Worm (Caenorhabditis elegans) whole organism, L4 larva: ENCODE results near the gene Y43F8B.12.

Source experiments
- D1046.2 ChIP-seq: fragments of 200-800 bp; sonication (Bioruptor generic); IDR thresholded peaks from 2 replicates; pipeline ENCODE4 v1.3.6; 2022; ENCODE audit warnings: missing genetic modification characterization, missing compliant biosample characterization
- F26F4.8 ChIP-seq: fragments of 200-800 bp; sonication (Bioruptor generic); conservative IDR thresholded peaks from 2 replicates; pipeline ENCODE4 v1.3.6; 2022; ENCODE audit warnings: missing genetic modification characterization, missing compliant biosample characterization
- Y105C5A.15 ChIP-seq: fragments of 200-800 bp; sonication (Bioruptor generic); IDR thresholded peaks from 2 replicates; pipeline ENCODE4 v1.3.6; 2022; ENCODE audit warnings: missing genetic modification characterization, missing compliant biosample characterization
- Y48G9A.11 ChIP-seq: fragments of 200-800 bp; sonication (Bioruptor generic); IDR thresholded peaks from 2 replicates; pipeline ENCODE4 v1.3.6; 2022; ENCODE audit warnings: missing genetic modification reagents, missing genetic modification characterization, missing compliant biosample characterization
- Y5F2A.4 ChIP-seq: fragments of 200-800 bp; sonication (Bioruptor generic); optimal IDR thresholded peaks from 2 replicates; lab custom pipeline; 2018; ENCODE audit warnings: mild to moderate bottlenecking, missing genetic modification characterization, missing compliant biosample characterization
- Y75B8A.6 ChIP-seq: fragments of 200-800 bp; sonication (Bioruptor generic); IDR thresholded peaks from 2 replicates; pipeline ENCODE4 v1.3.6; 2022; ENCODE audit warnings: missing genetic modification reagents, missing genetic modification characterization, missing compliant biosample characterization
- aha-1 ChIP-seq: fragments of 150-350 bp; peaks from one replicate; lab custom pipeline; 2014; ENCODE audit warnings: missing biosample characterization, missing genetic modification characterization
- ceh-28 ChIP-seq: fragments of 150-350 bp; optimal IDR thresholded peaks from 2 replicates; lab custom pipeline; 2014; ENCODE audit warnings: missing biosample characterization, missing genetic modification reagents, missing genetic modification characterization
- cey-2 ChIP-seq: sonication (generic microtip); optimal IDR thresholded peaks from 3 replicates; lab custom pipeline; 2017; ENCODE audit warnings: missing genetic modification characterization, mild to moderate bottlenecking, missing compliant biosample characterization, antibody characterized with exemption, borderline replicate concordance; ENCODE audit not compliant: insufficient read depth
- daf-12 ChIP-seq: fragments of 150-350 bp; optimal IDR thresholded peaks from 2 replicates; lab custom pipeline; 2014; ENCODE audit warnings: missing biosample characterization, missing genetic modification reagents, missing genetic modification characterization
- daf-19 ChIP-seq: fragments of 200-800 bp; sonication (Bioruptor generic); conservative IDR thresholded peaks from 2 replicates; pipeline ENCODE4 v1.3.6; 2022; ENCODE audit warnings: missing genetic modification characterization, missing compliant biosample characterization
- duxl-1 ChIP-seq: sonication (generic microtip); optimal IDR thresholded peaks from 2 replicates; lab custom pipeline; 2016; ENCODE audit warnings: mild to moderate bottlenecking, missing genetic modification characterization, moderate library complexity, missing compliant biosample characterization; ENCODE audit not compliant: poor library complexity
- fos-1 ChIP-seq: fragments of 150-350 bp; optimal IDR thresholded peaks from 2 replicates; lab custom pipeline; 2014; ENCODE audit warnings: missing biosample characterization, missing genetic modification characterization
- gei-8 ChIP-seq: fragments of 200-800 bp; sonication (Bioruptor generic); optimal IDR thresholded peaks from 2 replicates; lab custom pipeline; 2018; ENCODE audit warnings: mild to moderate bottlenecking, missing genetic modification characterization, missing compliant biosample characterization
- hlh-11 ChIP-seq: fragments of 200-800 bp; sonication (Bioruptor generic); optimal IDR thresholded peaks from 2 replicates; lab custom pipeline; 2018; ENCODE audit warnings: mild to moderate bottlenecking, missing genetic modification characterization, missing compliant biosample characterization
- hlh-30 ChIP-seq: sonication (generic microtip); optimal IDR thresholded peaks from 2 replicates; lab custom pipeline; 2017; ENCODE audit warnings: antibody characterized with exemption, mild to moderate bottlenecking, missing genetic modification characterization, missing compliant biosample characterization; ENCODE audit not compliant: insufficient read depth
- lin-13 ChIP-seq: fragments of 150-350 bp; optimal IDR thresholded peaks from 2 replicates; lab custom pipeline; 2014; ENCODE audit warnings: missing biosample characterization, missing genetic modification reagents, missing genetic modification characterization
- lsy-2 ChIP-seq, 2 experiments: fragments of 150-350 bp in 1 of 2; sonication (generic microtip) in 1 of 2; optimal IDR thresholded peaks; 2 replicates each; lab custom pipeline; 2014 to 2017; ENCODE audit warnings: missing biosample characterization in 2 of 2, missing genetic modification characterization in 2 of 2
- madf-9 ChIP-seq: fragments of 200-800 bp; sonication (Bioruptor generic); conservative IDR thresholded peaks from 2 replicates; pipeline ENCODE4 v1.3.6; 2022; ENCODE audit warnings: missing genetic modification reagents, missing genetic modification characterization, missing compliant biosample characterization
- mdt-29 ChIP-seq: fragments of 200-800 bp; sonication (Bioruptor generic); IDR thresholded peaks from 2 replicates; pipeline ENCODE4 v1.3.6; 2022; ENCODE audit warnings: missing genetic modification reagents, missing genetic modification characterization, missing compliant biosample characterization
- mep-1 ChIP-seq: fragments of 150-350 bp; sonication (generic microtip); optimal IDR thresholded peaks from 3 replicates; lab custom pipeline; 2014; ENCODE audit warnings: missing biosample characterization, missing genetic modification characterization
- mxl-2 ChIP-seq: fragments of 200-800 bp; sonication (Bioruptor generic); conservative IDR thresholded peaks from 2 replicates; pipeline ENCODE4 v1.3.6; 2022; ENCODE audit warnings: missing genetic modification reagents, missing genetic modification characterization, missing compliant biosample characterization
- nhr-10 ChIP-seq: fragments of 150-350 bp; optimal IDR thresholded peaks from 2 replicates; lab custom pipeline; 2014; ENCODE audit warnings: missing biosample characterization, missing genetic modification characterization
- nhr-11 ChIP-seq: fragments of 150-350 bp; optimal IDR thresholded peaks from 2 replicates; lab custom pipeline; 2014; ENCODE audit warnings: missing biosample characterization, missing genetic modification characterization
- nhr-111 ChIP-seq: fragments of 200-800 bp; sonication (Bioruptor generic); optimal IDR thresholded peaks from 2 replicates; lab custom pipeline; 2018; ENCODE audit warnings: mild to moderate bottlenecking, missing genetic modification characterization, missing compliant biosample characterization
- nhr-28 ChIP-seq: fragments of 150-350 bp; optimal IDR thresholded peaks from 2 replicates; lab custom pipeline; 2014; ENCODE audit warnings: missing biosample characterization, missing genetic modification characterization
- nhr-48 ChIP-seq: sonication (generic microtip); optimal IDR thresholded peaks from 2 replicates; lab custom pipeline; 2016; ENCODE audit warnings: mild to moderate bottlenecking, missing genetic modification characterization, missing compliant biosample characterization
- php-3 ChIP-seq: fragments of 200-800 bp; sonication (Bioruptor generic); IDR thresholded peaks from 2 replicates; pipeline ENCODE4 v1.3.6; 2022; ENCODE audit warnings: missing genetic modification reagents, missing genetic modification characterization, missing compliant biosample characterization
- pqm-1 ChIP-seq: sonication (generic microtip); optimal IDR thresholded peaks from 2 replicates; lab custom pipeline; 2017; ENCODE audit warnings: missing biosample characterization, missing genetic modification characterization
- saeg-2 ChIP-seq: fragments of 200-800 bp; sonication (Bioruptor generic); IDR thresholded peaks from 2 replicates; pipeline ENCODE4 v1.3.6; 2022; ENCODE audit warnings: missing genetic modification reagents, missing genetic modification characterization, missing compliant biosample characterization
- sdz-12 ChIP-seq: fragments of 200-800 bp; sonication (Bioruptor generic); optimal IDR thresholded peaks from 2 replicates; lab custom pipeline; 2018; ENCODE audit warnings: mild to moderate bottlenecking, missing genetic modification characterization, missing compliant biosample characterization
- set-16 ChIP-seq: fragments of 200-800 bp; sonication (Bioruptor generic); IDR thresholded peaks from 2 replicates; pipeline ENCODE4 v1.3.6; 2022; ENCODE audit warnings: missing genetic modification reagents, missing genetic modification characterization, missing compliant biosample characterization
- snpc-1.2 ChIP-seq: fragments of 200-800 bp; sonication (Bioruptor generic); IDR thresholded peaks from 2 replicates; pipeline ENCODE4 v1.3.6; 2022; ENCODE audit warnings: missing genetic modification reagents, missing genetic modification characterization, missing compliant biosample characterization
- tra-1 ChIP-seq: fragments of 200-800 bp; sonication (Bioruptor generic); IDR thresholded peaks from 2 replicates; pipeline ENCODE4 v1.3.6; 2022; ENCODE audit warnings: missing genetic modification reagents, missing genetic modification characterization, missing compliant biosample characterization
- unc-130 ChIP-seq: sonication (generic microtip); optimal IDR thresholded peaks from 2 replicates; lab custom pipeline; 2016; ENCODE audit warnings: missing genetic modification reagents, missing genetic modification characterization, missing compliant biosample characterization
- unc-39 ChIP-seq: sonication (generic microtip); optimal IDR thresholded peaks from 2 replicates; lab custom pipeline; 2017; ENCODE audit warnings: missing biosample characterization, missing genetic modification characterization
- vab-7 ChIP-seq: fragments of 200-800 bp; sonication (Bioruptor generic); IDR thresholded peaks from 2 replicates; pipeline ENCODE4 v1.3.6; 2022; ENCODE audit warnings: missing genetic modification reagents, missing genetic modification characterization, missing compliant biosample characterization
- zag-1 ChIP-seq: fragments of 150-350 bp; optimal IDR thresholded peaks from 2 replicates; lab custom pipeline; 2014; ENCODE audit warnings: missing biosample characterization, missing genetic modification characterization
- zip-2 ChIP-seq: fragments of 150-350 bp; optimal IDR thresholded peaks from 2 replicates; lab custom pipeline; 2014; ENCODE audit warnings: missing biosample characterization, missing genetic modification characterization
- ztf-11 ChIP-seq: fragments of 150-350 bp; optimal IDR thresholded peaks from 2 replicates; lab custom pipeline; 2014; ENCODE audit warnings: missing biosample characterization, missing genetic modification characterization
- ztf-7 ChIP-seq: fragments of 150-350 bp; optimal IDR thresholded peaks from 2 replicates; lab custom pipeline; 2014; ENCODE audit warnings: missing biosample characterization, missing genetic modification characterization

Y43F8B.12 gene

ce11 chrV:19429605-19430004 is 38.6 kb upstream of the Y43F8B.12 start:
- TF ChIP-seq Y75B8A.6 (GFP tag; lab: Robert Waterston, UW) (0 out of 2 replicates have a peak, but pooled peaks have one; percentile 47), tra-1 (no peak)
- TF ChIP-seq, all 104 proteins: peak for 1

DNA sequence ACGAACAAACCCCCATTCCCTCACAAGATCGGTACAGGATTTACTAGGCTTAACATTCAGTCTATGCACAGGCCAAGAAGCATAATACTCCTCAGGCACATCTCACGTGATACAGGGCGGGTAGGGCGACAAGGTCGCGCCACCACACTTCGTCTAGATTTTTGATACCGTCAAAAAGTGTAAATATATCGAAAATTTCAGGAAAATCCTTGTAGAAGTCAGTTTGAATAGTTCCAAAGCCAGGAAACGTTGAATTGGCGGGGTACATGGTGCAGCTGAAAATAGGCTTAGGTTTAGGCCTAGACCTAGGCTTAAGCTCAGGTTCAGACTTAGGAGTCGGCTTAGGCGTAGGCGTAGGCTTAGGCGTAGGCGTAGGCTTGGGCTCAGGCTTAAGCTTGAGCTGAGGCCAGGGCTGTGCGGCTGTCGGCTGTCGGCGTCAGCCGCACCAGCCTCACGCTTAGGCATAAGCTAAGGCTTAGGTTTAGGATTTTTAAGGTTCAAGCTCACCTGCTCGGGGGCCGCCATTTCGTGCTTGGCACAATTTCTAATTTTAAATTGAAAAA is 37.8 kb upstream of the Y43F8B.12 start:
- TF ChIP-seq hlh-30 (tag; lab: Kevin White, UChicago) = peak; percentile 30
- TF ChIP-seq hlh-11 (tag; lab: Kevin White, UChicago) = peak; percentile 8
- 0 out of 2 replicates have a peak, but pooled peaks have one; percentile 25 for TF ChIP-seq tra-1
- no peak for TF ChIP-seq duxl-1
- TF ChIP-seq vab-7 (GFP tag; lab: Robert Waterston, UW) = no peak
- TF ChIP-seq F26F4.8 (GFP tag; lab: Robert Waterston, UW) = 0 out of 2 replicates have a peak, but pooled peaks have one; percentile 19
- no peak for TF ChIP-seq nhr-10 (tag; lab: Kevin White, UChicago)
- no peak; the same call in 1 of the 2 replicates for TF ChIP-seq set-16
- TF ChIP-seq cey-2 (tag; lab: Kevin White, UChicago) = no peak
- peak; percentile 62 for TF ChIP-seq nhr-111 (GFP tag; lab: Kevin White, UChicago)
- 0 out of 2 replicates have a peak, but pooled peaks have one; percentile 11 for TF ChIP-seq saeg-2
- no peak for TF ChIP-seq D1046.2 (GFP tag; lab: Robert Waterston, UW)
- TF ChIP-seq ztf-7 (tag; lab: Kevin White, UChicago) = no peak
- TF ChIP-seq mxl-2 (GFP tag; lab: Robert Waterston, UW) = peak; percentile 63; the same call in 1 of the 2 replicates

- TF ChIP-seq zag-1 (tag; lab: Kevin White, UChicago) (no peak), daf-12 (tag; lab: Kevin White, UChicago) (no peak), unc-39 (no peak), daf-19 (GFP tag; lab: Robert Waterston, UW) (no peak), pqm-1 (tag; lab: Kevin White, UChicago) (no peak), Y105C5A.15 (GFP tag; lab: Robert Waterston, UW) (no peak), fos-1 (no peak), ceh-28 (tag; lab: Kevin White, UChicago) (no peak), ztf-11 (tag; lab: Kevin White, UChicago) (no peak), Y48G9A.11 (GFP tag; lab: Robert Waterston, UW) (no peak), nhr-48 (no peak), lin-13 (GFP tag; lab: Kevin White, UChicago) (no peak)
- TF ChIP-seq, all 104 proteins: peak for 0
Measured at ce11 chrV:19431036-19431435, 37.1 kb upstream of the Y43F8B.12 start, which contains the start of gene srw-85. Gene srw-85 (minus strand): TSS chrV:19431136.

- TF ChIP-seq nhr-28 (tag; lab: Kevin White, UChicago) (peak; percentile 27), F26F4.8 (GFP tag; lab: Robert Waterston, UW) (no peak), php-3 (GFP tag; lab: Robert Waterston, UW) (peak; percentile 86), zip-2 (peak; percentile 46), aha-1 (tag; lab: Kevin White, UChicago) (peak; percentile 76), cey-2 (tag; lab: Kevin White, UChicago) (no peak), Y5F2A.4 (GFP tag; lab: Kevin White, UChicago) (no peak)
Measured at ce11 chrV:19432030-19432429, 36.2 kb upstream of the Y43F8B.12 start.

DNA sequence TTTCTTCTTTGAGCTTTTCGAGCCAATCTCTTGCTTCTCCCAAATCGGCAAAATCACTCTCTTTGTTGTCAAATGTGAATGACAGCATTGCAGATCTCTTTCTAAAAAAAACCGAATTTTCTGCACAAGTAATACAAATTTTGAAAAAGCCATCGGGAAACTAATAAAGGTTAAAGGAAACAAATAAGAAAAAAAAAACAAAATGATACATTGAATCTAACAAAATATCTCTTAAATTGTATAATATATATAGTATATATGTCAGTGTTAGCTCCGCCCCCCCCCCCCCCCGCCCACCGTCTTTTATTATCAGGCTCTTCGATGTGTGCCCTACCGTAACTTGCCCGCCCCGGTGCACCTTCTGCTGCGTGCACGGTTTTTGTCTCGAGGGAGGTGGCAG is 35.2 kb upstream of the Y43F8B.12 start, which contains the start of gene C25F9.11:
Gene C25F9.11 (minus strand): TSS at position 101 of the 400 bp plus-strand sequence.
- TF ChIP-seq gei-8 (GFP tag; lab: Kevin White, UChicago) (no peak), nhr-48 (no peak), lsy-2 (tag; optimal IDR thresholded peaks at IDR 0.05; lab: Kevin White, UChicago) (no peak), vab-7 (GFP tag; lab: Robert Waterston, UW) (no peak), nhr-11 (tag; lab: Kevin White, UChicago) (no peak), zag-1 (tag; lab: Kevin White, UChicago) (no peak), ztf-7 (tag; lab: Kevin White, UChicago) (no peak), snpc-1.2 (no peak), mep-1 (no peak), madf-9 (GFP tag; lab: Robert Waterston, UW) (no peak), mdt-29 (GFP tag; lab: Robert Waterston, UW) (no peak), unc-130 (no peak), saeg-2 (no peak), sdz-12 (GFP tag; lab: Kevin White, UChicago) (no peak)
